Worm (Caenorhabditis elegans): Measurements from ENCODE around the gene R02D5.10.
A peak's percentile ranks its signal among the peaks of the same experiment; 100 is the strongest.

The R02D5.10 gene

ce11 chrV:14523105-14523504 lies 41.0 kb downstream of the R02D5.10 start, which contains the start of gene C53A5.2:
Gene C53A5.2 (minus strand): TSS chrV:14523205.
- TF ChIP-seq nhr-237 (tag; optimal IDR thresholded peaks at IDR 0.05) (no peak), hlh-1 (tag; optimal IDR thresholded peaks at IDR 0.05) (no peak), nhr-2 (tag; optimal IDR thresholded peaks at IDR 0.05) (no peak), mab-5 (tag; optimal IDR thresholded peaks at IDR 0.05) (no peak), lin-32 (GFP tag; optimal IDR thresholded peaks at IDR 0.05) (no peak), lsy-2 (tag; optimal IDR thresholded peaks at IDR 0.05) (no peak), ces-1 (GFP tag; optimal IDR thresholded peaks at IDR 0.05) (no peak), sem-2 (GFP tag; optimal IDR thresholded peaks at IDR 0.05) (no peak), nhr-12 (tag; optimal IDR thresholded peaks at IDR 0.05) (no peak), ceh-83 (GFP tag; optimal IDR thresholded peaks at IDR 0.05) (no peak), elt-1 (tag; optimal IDR thresholded peaks at IDR 0.05; ENCODE audit: borderline replicate concordance, insufficient read depth) (no peak), unc-39 (tag; optimal IDR thresholded peaks at IDR 0.05) (no peak), unc-120 (tag; optimal IDR thresholded peaks at IDR 0.05; ENCODE audit: poor library complexity, severe bottlenecking) (no peak), ceh-43 (GFP tag; optimal IDR thresholded peaks at IDR 0.05) (no peak), lin-13 (tag; optimal IDR thresholded peaks at IDR 0.05) (no peak), ham-2 (GFP tag; optimal IDR thresholded peaks at IDR 0.05) (no peak), mls-2 (tag; optimal IDR thresholded peaks at IDR 0.05) (no peak), tbx-8 (GFP tag; optimal IDR thresholded peaks at IDR 0.05) (no peak), nhr-76 (tag; optimal IDR thresholded peaks at IDR 0.05) (no peak), blmp-1 (tag; optimal IDR thresholded peaks at IDR 0.05) (no peak)

- TF ChIP-seq ztf-11 (tag; optimal IDR thresholded peaks at IDR 0.05) (no peak), bed-3 (GFP tag; optimal IDR thresholded peaks at IDR 0.05) (no peak), M03D4.4 (tag; optimal IDR thresholded peaks at IDR 0.05) (peak; percentile 63), mep-1 (tag; optimal IDR thresholded peaks at IDR 0.05) (peak; percentile 19), ces-1 (GFP tag; optimal IDR thresholded peaks at IDR 0.05) (no peak), pha-4 (tag; optimal IDR thresholded peaks at IDR 0.05) (no peak), ceh-83 (GFP tag; optimal IDR thresholded peaks at IDR 0.05) (no peak), elt-3 (tag; optimal IDR thresholded peaks at IDR 0.05) (no peak), unc-39 (tag; optimal IDR thresholded peaks at IDR 0.05) (no peak), mls-2 (tag; optimal IDR thresholded peaks at IDR 0.05) (no peak), nhr-28 (tag; optimal IDR thresholded peaks at IDR 0.05) (no peak), nhr-12 (tag; optimal IDR thresholded peaks at IDR 0.05) (no peak), elt-1 (tag; optimal IDR thresholded peaks at IDR 0.05; ENCODE audit: borderline replicate concordance, insufficient read depth) (peak; percentile 14), tbx-8 (GFP tag; optimal IDR thresholded peaks at IDR 0.05) (peak; percentile 20), nhr-237 (tag; optimal IDR thresholded peaks at IDR 0.05) (no peak), mab-5 (tag; optimal IDR thresholded peaks at IDR 0.05) (no peak), ham-2 (GFP tag; optimal IDR thresholded peaks at IDR 0.05) (no peak), unc-62 (GFP tag; optimal IDR thresholded peaks at IDR 0.05) (no peak), snpc-4 (tag; optimal IDR thresholded peaks at IDR 0.05) (no peak), lin-32 (GFP tag; optimal IDR thresholded peaks at IDR 0.05) (no peak), sptf-1 (tag; optimal IDR thresholded peaks at IDR 0.05) (peak; percentile 58), flh-1 (GFP tag; optimal IDR thresholded peaks at IDR 0.05) (peak; percentile 1), zip-8 (tag; optimal IDR thresholded peaks at IDR 0.05) (no peak), drap-1 (GFP tag; optimal IDR thresholded peaks at IDR 0.05) (peak; percentile 73), lin-13 (tag; optimal IDR thresholded peaks at IDR 0.05) (no peak), cnd-1 (tag; optimal IDR thresholded peaks at IDR 0.05) (peak; percentile 28), nhr-2 (tag; optimal IDR thresholded peaks at IDR 0.05) (no peak), ceh-39 (tag; optimal IDR thresholded peaks at IDR 0.05) (no peak), ceh-43 (GFP tag; optimal IDR thresholded peaks at IDR 0.05) (peak; percentile 52), blmp-1 (tag; optimal IDR thresholded peaks at IDR 0.05) (peak; percentile 1), unc-120 (tag; optimal IDR thresholded peaks at IDR 0.05; ENCODE audit: poor library complexity, severe bottlenecking) (peak; percentile 37), nhr-76 (tag; optimal IDR thresholded peaks at IDR 0.05) (no peak), hlh-1 (tag; optimal IDR thresholded peaks at IDR 0.05) (peak; percentile 23), lsy-2 (tag; optimal IDR thresholded peaks at IDR 0.05) (peak; percentile 58), sem-2 (GFP tag; optimal IDR thresholded peaks at IDR 0.05) (no peak)
Observed at ce11 chrV:14523788-14524582, 41.9 kb downstream of the R02D5.10 start, which contains the start of gene ril-1. Gene ril-1 (minus strand): TSS chrV:14524129.

ce11 chrV:14525089-14525488 lies 43.0 kb downstream of the R02D5.10 start, which contains the start of gene hda-1:
Gene hda-1 (plus strand): TSS chrV:14525389.
- no peak for TF ChIP-seq sptf-1 (tag; optimal IDR thresholded peaks at IDR 0.05)
- no peak for TF ChIP-seq unc-62 (GFP tag; optimal IDR thresholded peaks at IDR 0.05)
- no peak for TF ChIP-seq ces-1 (GFP tag; optimal IDR thresholded peaks at IDR 0.05)
- no peak for TF ChIP-seq mab-5 (tag; optimal IDR thresholded peaks at IDR 0.05)
- no peak for TF ChIP-seq ceh-43 (GFP tag; optimal IDR thresholded peaks at IDR 0.05)
- no peak for TF ChIP-seq mep-1 (tag; optimal IDR thresholded peaks at IDR 0.05)
- no peak for TF ChIP-seq cnd-1 (tag; optimal IDR thresholded peaks at IDR 0.05)
- no peak for TF ChIP-seq tbx-8 (GFP tag; optimal IDR thresholded peaks at IDR 0.05)
- TF ChIP-seq blmp-1 (tag; optimal IDR thresholded peaks at IDR 0.05): no peak
- no peak for TF ChIP-seq lsy-2 (tag; optimal IDR thresholded peaks at IDR 0.05)
- TF ChIP-seq bed-3 (GFP tag; optimal IDR thresholded peaks at IDR 0.05): no peak
- no peak for TF ChIP-seq lin-13 (tag; optimal IDR thresholded peaks at IDR 0.05)
- no peak for TF ChIP-seq hlh-1 (tag; optimal IDR thresholded peaks at IDR 0.05)

All from whole organism, mixed stage, embryonic.